7 worm cellular contexts compared by ENCODE assay signal in the genomic region with DNA sequence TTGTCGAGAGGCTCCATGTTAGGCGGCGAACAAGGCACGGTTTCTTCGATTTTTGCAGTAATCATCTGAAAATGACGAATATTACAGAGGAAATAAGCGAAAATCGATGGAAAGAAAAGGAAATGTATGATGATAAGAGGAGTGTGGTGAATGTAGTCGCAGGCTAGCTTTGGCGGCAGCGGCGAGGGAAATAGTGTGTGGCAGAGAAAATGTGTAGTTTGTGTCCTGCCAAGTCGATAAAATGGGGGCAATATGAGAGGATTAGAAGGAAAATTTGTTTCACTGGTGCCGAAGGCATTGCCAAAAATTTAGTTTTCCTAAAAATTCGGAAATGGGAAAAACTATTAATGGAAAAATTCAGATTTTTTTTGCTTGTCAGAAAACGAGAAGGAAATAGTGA.
TF ChIP-seq lines count a peak whose summit lies in the region.

TSS of gene nhr-86 (minus strand) at position 71 of the 400 bp plus-strand sequence.

TF ChIP-seq in whole organism, L1 larva, 84 proteins besides CTCF, POLR2A, EP300 and RAD21 (continues in another document):
- TF ChIP-seq pqm-1 (tag; optimal IDR thresholded peaks at IDR 0.05; lab: Kevin White, UChicago) (no peak), zip-4 (GFP tag; optimal IDR thresholded peaks at IDR 0.05; lab: Kevin White, UChicago) (no peak), nhr-19 (GFP tag; conservative IDR thresholded peaks at IDR 0.05; lab: Robert Waterston, UW) (no peak), nhr-12 (tag; optimal IDR thresholded peaks at IDR 0.05; lab: Kevin White, UChicago) (no peak), nhr-85 (tag; lab: Kevin White, UChicago) (peak; percentile 31), skn-1 (tag; optimal IDR thresholded peaks at IDR 0.05; lab: Kevin White, UChicago) (peak; percentile 22), nhr-20 (tag; optimal IDR thresholded peaks at IDR 0.05; lab: Kevin White, UChicago) (peak; percentile 27), snu-23 (GFP tag; optimal IDR thresholded peaks at IDR 0.05; lab: Kevin White, UChicago) (peak; percentile 39), nhr-84 (tag; optimal IDR thresholded peaks at IDR 0.05; lab: Kevin White, UChicago) (no peak), blmp-1 (tag; optimal IDR thresholded peaks at IDR 0.05; lab: Kevin White, UChicago) (peak; percentile 54), sup-37 (GFP tag; optimal IDR thresholded peaks at IDR 0.05; lab: Kevin White, UChicago) (no peak), fkh-4 (tag; optimal IDR thresholded peaks at IDR 0.05; lab: Kevin White, UChicago; ENCODE audit: borderline replicate concordance) (no peak)

TF ChIP-seq in whole organism, L2 larva, 48 proteins besides CTCF, POLR2A, EP300 and RAD21 (continues in another document):
- TF ChIP-seq elt-3 (tag; optimal IDR thresholded peaks at IDR 0.05; lab: Kevin White, UChicago), result no peak
- no peak for TF ChIP-seq nhr-237 (tag; optimal IDR thresholded peaks at IDR 0.05; lab: Kevin White, UChicago)
- TF ChIP-seq crh-2 (tag; optimal IDR thresholded peaks at IDR 0.05; lab: Kevin White, UChicago), result peak; percentile 8
- no peak for TF ChIP-seq nhr-25 (tag; optimal IDR thresholded peaks at IDR 0.05; lab: Kevin White, UChicago)
- TF ChIP-seq nhr-129 (tag; optimal IDR thresholded peaks at IDR 0.05; lab: Kevin White, UChicago), result peak; percentile 28
- no peak for TF ChIP-seq Y55F3AM.14 (GFP tag; optimal IDR thresholded peaks at IDR 0.05; lab: Kevin White, UChicago)
- no peak for TF ChIP-seq mdl-1 (tag; optimal IDR thresholded peaks at IDR 0.05; lab: Kevin White, UChicago)
- no peak for TF ChIP-seq alr-1 (tag; optimal IDR thresholded peaks at IDR 0.05; lab: Kevin White, UChicago)
- no peak for TF ChIP-seq elt-1 (tag; optimal IDR thresholded peaks at IDR 0.05; lab: Kevin White, UChicago)
- TF ChIP-seq nhr-10 (tag; optimal IDR thresholded peaks at IDR 0.05; lab: Kevin White, UChicago), result no peak
- TF ChIP-seq ceh-16 (tag; optimal IDR thresholded peaks at IDR 0.05; lab: Kevin White, UChicago), result no peak
- no peak for TF ChIP-seq C34F6.9 (tag; optimal IDR thresholded peaks at IDR 0.05; lab: Kevin White, UChicago)
- TF ChIP-seq gmeb-1 (tag; optimal IDR thresholded peaks at IDR 0.05; lab: Kevin White, UChicago), result peak; percentile 2

TF ChIP-seq in whole organism, L3 larva, 47 proteins besides CTCF, POLR2A, EP300 and RAD21:
- TF ChIP-seq daf-12 (tag; optimal IDR thresholded peaks at IDR 0.05; lab: Kevin White, UChicago), result no peak
- TF ChIP-seq elt-2 (tag; optimal IDR thresholded peaks at IDR 0.05; lab: Kevin White, UChicago), result peak; percentile 59
- peak; percentile 18 for TF ChIP-seq nfya-1 (tag; optimal IDR thresholded peaks at IDR 0.05; lab: Kevin White, UChicago; ENCODE audit: insufficient read depth)
- peak; percentile 34 for TF ChIP-seq hmg-11 (tag; optimal IDR thresholded peaks at IDR 0.05; lab: Kevin White, UChicago)

TF ChIP-seq in whole organism, L4 larva, 104 proteins besides CTCF, POLR2A, EP300 and RAD21 (continues in another document):
- no peak for TF ChIP-seq nhr-77 (tag; optimal IDR thresholded peaks at IDR 0.05; lab: Kevin White, UChicago)
- TF ChIP-seq hlh-11 (tag; optimal IDR thresholded peaks at IDR 0.05; lab: Kevin White, UChicago), result peak; percentile 25
- TF ChIP-seq dmd-6 (GFP tag; IDR thresholded peaks at IDR 0.05; lab: Robert Waterston, UW), result peak; percentile 16; the same call in 1 of the 2 replicates
- peak; percentile 10 for TF ChIP-seq dve-1 (tag; optimal IDR thresholded peaks at IDR 0.05; lab: Kevin White, UChicago; ENCODE audit: insufficient read depth)
- no peak for TF ChIP-seq sdz-12 (GFP tag; optimal IDR thresholded peaks at IDR 0.05; lab: Kevin White, UChicago)
- TF ChIP-seq mep-1 (tag; optimal IDR thresholded peaks at IDR 0.05; lab: Kevin White, UChicago), result peak; percentile 3
- no peak for TF ChIP-seq skn-1 (tag; optimal IDR thresholded peaks at IDR 0.05; lab: Kevin White, UChicago)
- no peak for TF ChIP-seq zip-2 (tag; optimal IDR thresholded peaks at IDR 0.05; lab: Kevin White, UChicago)
- TF ChIP-seq ctbp-1 (GFP tag; IDR thresholded peaks at IDR 0.05; lab: Robert Waterston, UW), result no peak
- peak; percentile 13 for TF ChIP-seq mes-2 (tag; optimal IDR thresholded peaks at IDR 0.05; lab: Kevin White, UChicago; ENCODE audit: poor library complexity, severe bottlenecking)
- 0 out of 2 replicates have a peak, but pooled peaks have one; percentile 12 for TF ChIP-seq hmg-1.1 (GFP tag; IDR thresholded peaks at IDR 0.05; lab: Robert Waterston, UW)
- TF ChIP-seq unc-62 (GFP tag; optimal IDR thresholded peaks at IDR 0.05 in 1 of 2; lab: Kevin White, UChicago), result peak in 1 of 2 experiments; percentile 33
- no peak for TF ChIP-seq unc-62 (tag; optimal IDR thresholded peaks at IDR 0.05; lab: Kevin White, UChicago)
- TF ChIP-seq ceh-82 (tag; optimal IDR thresholded peaks at IDR 0.05; lab: Kevin White, UChicago), result no peak

TF ChIP-seq in whole organism, late embryonic, 69 proteins besides CTCF, POLR2A, EP300 and RAD21:
- no peak for TF ChIP-seq elt-4 (tag; optimal IDR thresholded peaks at IDR 0.05; lab: Kevin White, UChicago)
- TF ChIP-seq elt-2 (tag; optimal IDR thresholded peaks at IDR 0.05; lab: Kevin White, UChicago), result peak; percentile 2

TF ChIP-seq in whole organism, mixed stage, embryonic, 35 proteins besides CTCF, POLR2A, EP300 and RAD21:
- TF ChIP-seq sem-2 (GFP tag; optimal IDR thresholded peaks at IDR 0.05; lab: Kevin White, UChicago), result no peak
- TF ChIP-seq nhr-2 (tag; optimal IDR thresholded peaks at IDR 0.05; lab: Kevin White, UChicago), result peak; percentile 31
- TF ChIP-seq ztf-11 (tag; optimal IDR thresholded peaks at IDR 0.05; lab: Kevin White, UChicago), result no peak
- no peak for TF ChIP-seq hlh-1 (tag; optimal IDR thresholded peaks at IDR 0.05; lab: Kevin White, UChicago)
- no peak for TF ChIP-seq elt-1 (tag; optimal IDR thresholded peaks at IDR 0.05; lab: Kevin White, UChicago; ENCODE audit: borderline replicate concordance, insufficient read depth)
- no peak for TF ChIP-seq ces-1 (GFP tag; optimal IDR thresholded peaks at IDR 0.05; lab: Kevin White, UChicago)
- no peak for TF ChIP-seq mab-5 (tag; optimal IDR thresholded peaks at IDR 0.05; lab: Kevin White, UChicago)
- TF ChIP-seq M03D4.4 (tag; optimal IDR thresholded peaks at IDR 0.05; lab: Kevin White, UChicago), result no peak
- peak; percentile 53 for TF ChIP-seq ham-2 (GFP tag; optimal IDR thresholded peaks at IDR 0.05; lab: Kevin White, UChicago)
- peak; percentile 30 for TF ChIP-seq ceh-39 (tag; optimal IDR thresholded peaks at IDR 0.05; lab: Kevin White, UChicago)
- TF ChIP-seq lin-32 (GFP tag; optimal IDR thresholded peaks at IDR 0.05; lab: Kevin White, UChicago), result no peak
- peak; percentile 9 for TF ChIP-seq unc-120 (tag; optimal IDR thresholded peaks at IDR 0.05; lab: Kevin White, UChicago; ENCODE audit: poor library complexity, severe bottlenecking)
- TF ChIP-seq nhr-76 (tag; optimal IDR thresholded peaks at IDR 0.05; lab: Kevin White, UChicago), result no peak
- TF ChIP-seq mls-2 (tag; optimal IDR thresholded peaks at IDR 0.05; lab: Kevin White, UChicago), result no peak
- TF ChIP-seq nhr-28 (tag; optimal IDR thresholded peaks at IDR 0.05; lab: Kevin White, UChicago), result peak; percentile 51

TF ChIP-seq in whole organism, young adult, 124 proteins besides CTCF, POLR2A, EP300 and RAD21:
- TF ChIP-seq lsl-1 (GFP tag; optimal IDR thresholded peaks at IDR 0.05; lab: Kevin White, UChicago) (no peak), Y53F4B.3 (GFP tag; IDR thresholded peaks at IDR 0.05; lab: Robert Waterston, UW) (no peak), snpc-3.4 (tag; optimal IDR thresholded peaks at IDR 0.05; lab: Kevin White, UChicago) (no peak), lag-1 (GFP tag; IDR thresholded peaks at IDR 0.05; lab: Robert Waterston, UW) (no peak), Y95B8A.8 (GFP tag; IDR thresholded peaks at IDR 0.05; lab: Robert Waterston, UW) (no peak), lir-1 (GFP tag; conservative IDR thresholded peaks at IDR 0.05; lab: Robert Waterston, UW) (no peak), ceh-79 (tag; optimal IDR thresholded peaks at IDR 0.05; lab: Kevin White, UChicago) (no peak), dox-1 (GFP tag; IDR thresholded peaks at IDR 0.05; lab: Robert Waterston, UW) (no peak), Y56A3A.18 (GFP tag; IDR thresholded peaks at IDR 0.05; lab: Robert Waterston, UW) (no peak), cebp-1 (GFP tag; IDR thresholded peaks at IDR 0.05; lab: Robert Waterston, UW) (no peak), cebp-1 (tag; optimal IDR thresholded peaks at IDR 0.05; lab: Kevin White, UChicago) (peak; percentile 15), nhr-80 (tag; optimal IDR thresholded peaks at IDR 0.05; lab: Kevin White, UChicago) (peak; percentile 19), hmg-20 (GFP tag; IDR thresholded peaks at IDR 0.05; lab: Robert Waterston, UW) (no peak), athp-1 (tag; optimal IDR thresholded peaks at IDR 0.05; lab: Kevin White, UChicago) (no peak), hmg-1.2 (GFP tag; IDR thresholded peaks at IDR 0.05; lab: Robert Waterston, UW) (peak; percentile 45; the same call in 1 of the 2 replicates), B0035.1 (tag; optimal IDR thresholded peaks at IDR 0.05; lab: Kevin White, UChicago) (no peak), nhr-90 (tag; optimal IDR thresholded peaks at IDR 0.05; lab: Kevin White, UChicago) (no peak), him-1 (tag; optimal IDR thresholded peaks at IDR 0.05; lab: Kevin White, UChicago) (no peak), ztf-22 (GFP tag; optimal IDR thresholded peaks at IDR 0.05; lab: Kevin White, UChicago) (no peak)
